Fruit fly (Drosophila melanogaster) whole organism: ENCODE data around the gene CG32237.

Experiments used
- CG8478 ChIP-seq: fragments of >200 bp; optimal IDR thresholded peaks from 2 replicates; lab custom pipeline; 2018; ENCODE audit warnings: inconsistent platforms
- Dll ChIP-seq: fragments of >200 bp; optimal IDR thresholded peaks from 2 replicates; lab custom pipeline; 2017
- EcR ChIP-seq, 2 experiments: fragments of >200 bp; optimal IDR thresholded peaks; 2 replicates each; lab custom pipeline; 2017; ENCODE audit warnings: missing biosample characterization in 2 of 2, missing genetic modification characterization in 2 of 2, missing genetic modification reagents in 2 of 2
- pan ChIP-seq: fragments of >200 bp; optimal IDR thresholded peaks from 2 replicates; lab custom pipeline; 2017
- psq ChIP-seq: fragments of >200 bp; optimal IDR thresholded peaks from 2 replicates; lab custom pipeline; 2017
- usp ChIP-seq: fragments of >200 bp; optimal IDR thresholded peaks from 2 replicates; lab custom pipeline; 2017; ENCODE audit warnings: missing biosample characterization, missing genetic modification characterization, mixed read lengths

CG32237 gene

dm6 chr3L:4800641-4801040 lies 51.6 kb downstream of the CG32237 start:
- no peak for TF ChIP-seq usp (GFP tag; lab: Kevin White, UChicago)
- no peak for TF ChIP-seq pan (lab: Kevin White, UChicago)
- TF ChIP-seq CG8478 (lab: Kevin White, UChicago): no peak
- no peak for TF ChIP-seq EcR (GFP tag; optimal IDR thresholded peaks at IDR 0.05; lab: Kevin White, UChicago)
- TF ChIP-seq Dll (lab: Kevin White, UChicago): no peak
- TF ChIP-seq psq (lab: Kevin White, UChicago): no peak
